Fruit fly (Drosophila melanogaster) whole organism, embryonic: Measurements from ENCODE around the gene sad.

ENCODE experiments used
- Antp ChIP-seq: fragments of 200-800 bp; sonication (Bioruptor generic); optimal IDR thresholded peaks from 3 replicates; lab custom pipeline; 2016; ENCODE audit warnings: missing biosample characterization, missing genetic modification characterization
- Bteb2 ChIP-seq: fragments of 200-800 bp; sonication (Bioruptor generic); optimal IDR thresholded peaks from 2 replicates; lab custom pipeline; 2016; ENCODE audit warnings: missing biosample characterization, missing genetic modification characterization
- CG13123 ChIP-seq: fragments of 200-800 bp; sonication (Bioruptor generic); optimal IDR thresholded peaks from 2 replicates; lab custom pipeline; 2016; ENCODE audit warnings: missing biosample characterization, missing genetic modification characterization
- CG6813 ChIP-seq: fragments of 200-800 bp; sonication (Bioruptor generic); optimal IDR thresholded peaks from 2 replicates; lab custom pipeline; 2017; ENCODE audit warnings: missing biosample characterization, missing genetic modification characterization, mild to moderate bottlenecking, moderate library complexity, missing genetic modification reagents
- CG8290 ChIP-seq, 3 experiments: fragments of 200-800 bp; sonication (Bioruptor generic); optimal IDR thresholded peaks; 2 replicates each; lab custom pipeline; 2016 to 2019; ENCODE audit warnings: missing biosample characterization in 3 of 3, missing genetic modification characterization in 3 of 3, mild to moderate bottlenecking in 2 of 3, moderate library complexity in 1 of 3
- Hr3 ChIP-seq: fragments of 200-800 bp; sonication (Bioruptor generic); optimal IDR thresholded peaks from 3 replicates; lab custom pipeline; 2016; ENCODE audit warnings: missing biosample characterization, missing genetic modification characterization
- NFAT ChIP-seq: fragments of 200-800 bp; sonication (Bioruptor generic); IDR thresholded peaks from 2 replicates; pipeline ENCODE4 v1.3.6; 2022; ENCODE audit warnings: missing biosample characterization, missing genetic modification characterization
- Sry-β ChIP-seq: fragments of 200-800 bp; sonication (Bioruptor generic); optimal IDR thresholded peaks from 2 replicates; lab custom pipeline; 2018; ENCODE audit warnings: missing biosample characterization, mild to moderate bottlenecking, missing genetic modification characterization, moderate library complexity
- Ssrp ChIP-seq: fragments of 200-800 bp; sonication (Bioruptor generic); optimal IDR thresholded peaks from 2 replicates; lab custom pipeline; 2018; ENCODE audit warnings: missing biosample characterization, mild to moderate bottlenecking, missing genetic modification characterization, moderate library complexity
- ash1 ChIP-seq: fragments of 200-800 bp; sonication (Bioruptor generic); optimal IDR thresholded peaks from 2 replicates; lab custom pipeline; 2018; ENCODE audit warnings: missing biosample characterization, mild to moderate bottlenecking, missing genetic modification characterization
- pzg ChIP-seq: fragments of 200-800 bp; sonication (Bioruptor generic); optimal IDR thresholded peaks from 3 replicates; lab custom pipeline; 2018; ENCODE audit warnings: missing biosample characterization, mild to moderate bottlenecking, missing genetic modification characterization, moderate library complexity
- salm ChIP-seq: fragments of 200-800 bp; sonication (Bioruptor generic); optimal IDR thresholded peaks from 2 replicates; lab custom pipeline; 2018; ENCODE audit warnings: missing biosample characterization, mild to moderate bottlenecking, missing genetic modification characterization
- wdn ChIP-seq: fragments of 200-800 bp; sonication (Bioruptor generic); IDR thresholded peaks from 2 replicates; pipeline ENCODE4 v1.3.6; 2022; ENCODE audit warnings: missing biosample characterization, missing genetic modification characterization

dm6 chr3R:11920605-11921004, 43.6 kb downstream of the sad start:
- TF ChIP-seq salm (tag; lab: Kevin White, UChicago) (no peak), NFAT (GFP tag; lab: Robert Waterston, UW) (no peak), wdn (GFP tag; lab: Robert Waterston, UW) (no peak), ash1 (GFP tag; lab: Kevin White, UChicago) (no peak), Sry-β (GFP tag; lab: Kevin White, UChicago) (no peak), Hr3 (GFP tag; lab: Kevin White, UChicago) (no peak), CG6813 (GFP tag; lab: Kevin White, UChicago) (no peak), pzg (GFP tag; lab: Kevin White, UChicago) (no peak), Bteb2 (GFP tag; lab: Kevin White, UChicago) (no peak), CG8290 (GFP tag; optimal IDR thresholded peaks at IDR 0.05; lab: Kevin White, UChicago) (no peak), CG8290 (tag; optimal IDR thresholded peaks at IDR 0.05; lab: Kevin White, UChicago) (no peak), Ssrp (tag; lab: Kevin White, UChicago) (no peak), CG13123 (GFP tag; lab: Kevin White, UChicago) (no peak), Antp (peak; percentile 35)
